Fruit fly (Drosophila melanogaster) whole organism, larva: ENCODE results near the gene CG14625.
A peak's percentile ranks its signal among the peaks of the same experiment; 100 is the strongest.

Experiments used
- noc ChIP-seq: fragments of 200-800 bp; sonication (Bioruptor generic); optimal IDR thresholded peaks from 3 replicates; lab custom pipeline; 2019; ENCODE audit warnings: missing biosample characterization, mild to moderate bottlenecking, missing genetic modification characterization, moderate library complexity

CG14625 gene

dm6 chrX:1199246-1199645, at the start of gene CG14625:
Gene CG14625, plus strand, starts transcription at chrX:1199546.
- TF ChIP-seq noc (tag; lab: Kevin White, UChicago), result no peak

dm6 chrX:1161913-1162439, 37.4 kb upstream of the CG14625 start, which contains the start of gene eIF4E7:
Gene eIF4E7, minus strand, starts transcription at chrX:1162389.
- no peak for TF ChIP-seq noc (tag; lab: Kevin White, UChicago)

- peak; percentile 61 for TF ChIP-seq noc (tag; lab: Kevin White, UChicago)
These were observed 29.0 kb upstream of the CG14625 start, which contains the start of gene CG11378 for dm6 chrX:1170117-1170878. Gene CG11378, plus strand, starts transcription at chrX:1170828.

dm6 chrX:1171018-1171417, 28.3 kb upstream of the CG14625 start:
- TF ChIP-seq noc (tag; lab: Kevin White, UChicago), result peak; percentile 81

dm6 chrX:1172756-1173422, 26.5 kb upstream of the CG14625 start:
- no peak for TF ChIP-seq noc (tag; lab: Kevin White, UChicago)

- no peak for TF ChIP-seq noc (tag; lab: Kevin White, UChicago)
These were observed 25.8 kb upstream of the CG14625 start for dm6 chrX:1173564-1173963.

- no peak for TF ChIP-seq noc (tag; lab: Kevin White, UChicago)
These were observed 23.4 kb upstream of the CG14625 start, which contains the start of gene CG11384 for dm6 chrX:1175993-1176392. Gene CG11384, minus strand, starts transcription at chrX:1176035.

dm6 chrX:1179865-1180264, 19.5 kb upstream of the CG14625 start, which contains the start of gene CG11379:
Gene CG11379, plus strand, starts transcription at chrX:1180165.
- no peak for TF ChIP-seq noc (tag; lab: Kevin White, UChicago)

- no peak for TF ChIP-seq noc (tag; lab: Kevin White, UChicago)
These were observed 18.5 kb upstream of the CG14625 start for dm6 chrX:1180865-1181264.

- no peak for TF ChIP-seq noc (tag; lab: Kevin White, UChicago)
These were observed 18.0 kb upstream of the CG14625 start, which contains the start of gene CG14627 for dm6 chrX:1181320-1181719. Gene CG14627, plus strand, starts transcription at chrX:1181620.

- TF ChIP-seq noc (tag; lab: Kevin White, UChicago), result no peak
These were observed 15.6 kb upstream of the CG14625 start for dm6 chrX:1183742-1184141.

- TF ChIP-seq noc (tag; lab: Kevin White, UChicago), result no peak
These were observed 14.9 kb upstream of the CG14625 start, which contains the start of gene CG14626 for dm6 chrX:1184478-1184877. Gene CG14626, plus strand, starts transcription at chrX:1184778.

dm6 chrX:1191008-1191407, 8.3 kb upstream of the CG14625 start, which contains the start of gene CG11380:
Gene CG11380, plus strand, starts transcription at chrX:1191308.
- TF ChIP-seq noc (tag; lab: Kevin White, UChicago), result no peak

dm6 chrX:1197862-1198261, 1.5 kb upstream of the CG14625 start:
- no peak for TF ChIP-seq noc (tag; lab: Kevin White, UChicago)

dm6 chrX:1203477-1203876, 4.1 kb downstream of the CG14625 start, which contains the start of gene CG11381:
Gene CG11381, plus strand, starts transcription at chrX:1203777.
- TF ChIP-seq noc (tag; lab: Kevin White, UChicago), result no peak

- no peak for TF ChIP-seq noc (tag; lab: Kevin White, UChicago)
These were observed 7.1 kb downstream of the CG14625 start, which contains the start of gene CG14624 for dm6 chrX:1206437-1206836. Gene CG14624, plus strand, starts transcription at chrX:1206737.
